Fruit fly (Drosophila melanogaster) whole organism, embryonic: ENCODE measurements around the gene CG13898.

Source experiments
- B-H2 ChIP-seq: fragments of 200-800 bp; sonication (Bioruptor generic); optimal IDR thresholded peaks from 2 replicates; lab custom pipeline; 2018; ENCODE audit warnings: missing biosample characterization, mild to moderate bottlenecking, missing genetic modification characterization
- Blimp-1 ChIP-seq: fragments of 200-800 bp; sonication (Bioruptor generic); optimal IDR thresholded peaks from 3 replicates; lab custom pipeline; 2018; ENCODE audit warnings: missing biosample characterization, missing genetic modification characterization, mild to moderate bottlenecking, moderate library complexity, missing genetic modification reagents
- CG10321 ChIP-seq: fragments of 200-800 bp; sonication (Bioruptor generic); IDR thresholded peaks from 2 replicates; pipeline ENCODE4 v1.3.6; 2022; ENCODE audit warnings: missing biosample characterization, missing genetic modification characterization
- CG11456 ChIP-seq: fragments of 200-800 bp; sonication (Bioruptor generic); IDR thresholded peaks from 3 replicates; pipeline ENCODE4 v1.3.6; 2022; ENCODE audit warnings: missing biosample characterization, missing genetic modification characterization
- CG14014 ChIP-seq: fragments of 200-800 bp; sonication (Bioruptor generic); IDR thresholded peaks from 2 replicates; pipeline ENCODE4 v1.3.6; 2022; ENCODE audit warnings: missing biosample characterization, missing genetic modification characterization
- CG15011 ChIP-seq: fragments of 200-800 bp; sonication (Bioruptor generic); optimal IDR thresholded peaks from 3 replicates; lab custom pipeline; 2018; ENCODE audit warnings: missing biosample characterization, mild to moderate bottlenecking, missing genetic modification characterization
- CG15269 ChIP-seq: fragments of 200-800 bp; sonication (Bioruptor generic); optimal IDR thresholded peaks from 2 replicates; lab custom pipeline; 2018; ENCODE audit warnings: missing biosample characterization, mild to moderate bottlenecking, missing genetic modification characterization, moderate library complexity
- CG16813 ChIP-seq: fragments of 200-800 bp; sonication (Bioruptor generic); IDR thresholded peaks from 3 replicates; pipeline ENCODE4 v1.3.6; 2022; ENCODE audit warnings: missing biosample characterization, missing genetic modification characterization; ENCODE audit not compliant: partially characterized antibody
- CG17361 ChIP-seq: fragments of 200-800 bp; sonication (Bioruptor generic); IDR thresholded peaks from 3 replicates; pipeline ENCODE4 v1.3.6; 2022; ENCODE audit warnings: missing biosample characterization, missing genetic modification characterization
- CG17829 ChIP-seq: fragments of 200-800 bp; optimal IDR thresholded peaks from 2 replicates; lab custom pipeline; 2019; ENCODE audit warnings: missing biosample characterization, mild to moderate bottlenecking, missing genetic modification characterization, moderate library complexity
- CG1832 ChIP-seq: fragments of 200-800 bp; sonication (Bioruptor generic); optimal IDR thresholded peaks from 2 replicates; lab custom pipeline; 2017; ENCODE audit warnings: missing biosample characterization, mild to moderate bottlenecking, missing genetic modification characterization, inconsistent platforms
- CG18599 ChIP-seq: fragments of 200-800 bp; sonication (Bioruptor generic); optimal IDR thresholded peaks from 3 replicates; lab custom pipeline; 2017; ENCODE audit warnings: missing biosample characterization, missing genetic modification characterization, mild to moderate bottlenecking, moderate library complexity, missing genetic modification reagents
- CG30020 ChIP-seq: fragments of 200-800 bp; optimal IDR thresholded peaks from 2 replicates; lab custom pipeline; 2019; ENCODE audit warnings: missing biosample characterization, mild to moderate bottlenecking, missing genetic modification characterization, moderate library complexity
- CG4424 ChIP-seq: fragments of 200-800 bp; sonication (Bioruptor generic); optimal IDR thresholded peaks from 3 replicates; lab custom pipeline; 2016; ENCODE audit warnings: missing biosample characterization, missing genetic modification characterization
- CG4730 ChIP-seq: fragments of 200-800 bp; sonication (Bioruptor generic); IDR thresholded peaks from 2 replicates; pipeline ENCODE4 v1.3.6; 2022; ENCODE audit warnings: missing biosample characterization, missing genetic modification characterization
- CG5953 ChIP-seq: fragments of 200-800 bp; sonication (Bioruptor generic); IDR thresholded peaks from 2 replicates; pipeline ENCODE4 v1.3.6; 2022; ENCODE audit warnings: missing biosample characterization, missing genetic modification characterization
- CG6813 ChIP-seq: fragments of 200-800 bp; sonication (Bioruptor generic); optimal IDR thresholded peaks from 2 replicates; lab custom pipeline; 2017; ENCODE audit warnings: missing biosample characterization, missing genetic modification characterization, mild to moderate bottlenecking, moderate library complexity, missing genetic modification reagents
- CG7556 ChIP-seq: fragments of 200-800 bp; sonication (Bioruptor generic); optimal IDR thresholded peaks from 2 replicates; lab custom pipeline; 2017; ENCODE audit warnings: missing biosample characterization, mild to moderate bottlenecking, missing genetic modification characterization
- CG7745 ChIP-seq: fragments of 200-800 bp; sonication (Bioruptor generic); optimal IDR thresholded peaks from 2 replicates; lab custom pipeline; 2018; ENCODE audit warnings: missing biosample characterization, mild to moderate bottlenecking, missing genetic modification characterization, moderate library complexity
- CG7963 ChIP-seq: fragments of 200-800 bp; sonication (Bioruptor generic); IDR thresholded peaks from 3 replicates; pipeline ENCODE4 v1.3.6; 2022; ENCODE audit warnings: missing biosample characterization, missing genetic modification characterization; ENCODE audit not compliant: partially characterized antibody
- CG8388 ChIP-seq: fragments of 200-800 bp; sonication (Bioruptor generic); optimal IDR thresholded peaks from 2 replicates; lab custom pipeline; 2019; ENCODE audit warnings: missing biosample characterization, mild to moderate bottlenecking, missing genetic modification characterization, moderate library complexity
- CTCF ChIP-seq: fragments of 200-800 bp; sonication (Bioruptor generic); optimal IDR thresholded peaks from 2 replicates; lab custom pipeline; 2017; ENCODE audit warnings: missing biosample characterization, mild to moderate bottlenecking, missing genetic modification characterization, moderate library complexity
- D19B ChIP-seq: fragments of 200-800 bp; sonication (Bioruptor generic); optimal IDR thresholded peaks from 2 replicates; lab custom pipeline; 2017; ENCODE audit warnings: missing biosample characterization, mild to moderate bottlenecking, missing genetic modification characterization
- Dip2 ChIP-seq: fragments of 200-800 bp; sonication (Bioruptor generic); IDR thresholded peaks from 2 replicates; pipeline ENCODE4 v1.3.6; 2022; ENCODE audit warnings: missing biosample characterization, missing genetic modification characterization
- HLH3B ChIP-seq: fragments of 200-800 bp; sonication (Bioruptor generic); IDR thresholded peaks from 2 replicates; pipeline ENCODE4 v1.3.6; 2022; ENCODE audit warnings: missing biosample characterization, missing genetic modification characterization
- Hmx ChIP-seq: fragments of 200-800 bp; sonication (Bioruptor generic); optimal IDR thresholded peaks from 2 replicates; lab custom pipeline; 2016; ENCODE audit warnings: missing biosample characterization, missing genetic modification characterization
- Max ChIP-seq: fragments of 200-800 bp; sonication (Bioruptor generic); optimal IDR thresholded peaks from 2 replicates; lab custom pipeline; 2016; ENCODE audit warnings: missing biosample characterization, mild to moderate bottlenecking, missing genetic modification characterization
- Mes4 ChIP-seq: fragments of 200-800 bp; sonication (Bioruptor generic); optimal IDR thresholded peaks from 2 replicates; lab custom pipeline; 2016; ENCODE audit warnings: missing biosample characterization, missing genetic modification characterization
- Sin3A ChIP-seq: fragments of >200 bp; optimal IDR thresholded peaks from 2 replicates; lab custom pipeline; 2018
- Six4 ChIP-seq: fragments of 200-800 bp; sonication (Bioruptor generic); optimal IDR thresholded peaks from 2 replicates; lab custom pipeline; 2016; ENCODE audit warnings: missing biosample characterization, missing genetic modification characterization
- Spps ChIP-seq: fragments of 200-800 bp; sonication (Bioruptor generic); optimal IDR thresholded peaks from 2 replicates; lab custom pipeline; 2018; ENCODE audit warnings: missing biosample characterization, mild to moderate bottlenecking, missing genetic modification characterization
- Tbp ChIP-seq: fragments of >200 bp; optimal IDR thresholded peaks from 2 replicates; lab custom pipeline; 2018; ENCODE audit warnings: missing biosample characterization, missing genetic modification characterization
- ash1 ChIP-seq: fragments of 200-800 bp; sonication (Bioruptor generic); optimal IDR thresholded peaks from 2 replicates; lab custom pipeline; 2018; ENCODE audit warnings: missing biosample characterization, mild to moderate bottlenecking, missing genetic modification characterization
- crp ChIP-seq, 2 experiments: fragments of 200-800 bp; sonication (Bioruptor generic); optimal IDR thresholded peaks; 2 replicates in 1 of 2; 3 replicates in 1 of 2; lab custom pipeline; 2017; ENCODE audit warnings: missing biosample characterization in 2 of 2, missing genetic modification characterization in 2 of 2, mild to moderate bottlenecking in 1 of 2, moderate library complexity in 1 of 2
- dan ChIP-seq: fragments of 200-800 bp; sonication (Bioruptor generic); IDR thresholded peaks from 2 replicates; pipeline ENCODE4 v1.3.6; 2022; ENCODE audit warnings: missing biosample characterization, missing genetic modification characterization
- fd3F ChIP-seq: fragments of 200-800 bp; sonication (Bioruptor generic); optimal IDR thresholded peaks from 2 replicates; lab custom pipeline; 2018; ENCODE audit warnings: missing biosample characterization, mild to moderate bottlenecking, missing genetic modification characterization, moderate library complexity
- fd96Cb ChIP-seq: fragments of 200-800 bp; sonication (Bioruptor generic); optimal IDR thresholded peaks from 2 replicates; lab custom pipeline; 2018; ENCODE audit warnings: missing biosample characterization, mild to moderate bottlenecking, missing genetic modification characterization, moderate library complexity
- fu2 ChIP-seq: fragments of 200-800 bp; sonication (Bioruptor generic); optimal IDR thresholded peaks from 2 replicates; lab custom pipeline; 2016; ENCODE audit warnings: missing biosample characterization, missing genetic modification characterization
- grn ChIP-seq: fragments of 200-800 bp; sonication (Bioruptor generic); optimal IDR thresholded peaks from 3 replicates; lab custom pipeline; 2017; ENCODE audit warnings: missing biosample characterization, missing genetic modification characterization
- gt ChIP-seq: fragments of 200-800 bp; sonication (Bioruptor generic); IDR thresholded peaks from 2 replicates; pipeline ENCODE4 v1.3.6; 2022; ENCODE audit warnings: missing biosample characterization, missing genetic modification characterization
- hkb ChIP-seq, 2 experiments: fragments of 200-800 bp in 1 of 2; fragments of >200 bp in 1 of 2; sonication (Bioruptor generic) in 1 of 2; IDR thresholded peaks in 1 of 2; optimal IDR thresholded peaks in 1 of 2; 2 replicates each; pipeline versions ENCODE4 v1.3.6 to Lab custom; 2017 to 2022; ENCODE audit warnings: missing biosample characterization in 1 of 2, missing genetic modification characterization in 1 of 2
- jing ChIP-seq: fragments of 200-800 bp; sonication (Bioruptor generic); optimal IDR thresholded peaks from 2 replicates; lab custom pipeline; 2018; ENCODE audit warnings: missing biosample characterization, mild to moderate bottlenecking, missing genetic modification characterization
- jumu ChIP-seq: fragments of 200-800 bp; sonication (Bioruptor generic); optimal IDR thresholded peaks from 3 replicates; lab custom pipeline; 2016; ENCODE audit warnings: missing biosample characterization, missing genetic modification characterization
- knrl ChIP-seq: fragments of 200-800 bp; sonication (Bioruptor generic); IDR thresholded peaks from 3 replicates; pipeline ENCODE4 v1.3.6; 2022; ENCODE audit warnings: missing biosample characterization, missing genetic modification characterization; ENCODE audit not compliant: partially characterized antibody
- pfk ChIP-seq: fragments of 200-800 bp; sonication (Bioruptor generic); optimal IDR thresholded peaks from 2 replicates; lab custom pipeline; 2018; ENCODE audit warnings: missing biosample characterization, mild to moderate bottlenecking, missing genetic modification characterization, moderate library complexity
- ro ChIP-seq: fragments of 200-800 bp; sonication (Bioruptor generic); IDR thresholded peaks from 2 replicates; pipeline ENCODE4 v1.3.6; 2022; ENCODE audit warnings: missing biosample characterization, missing genetic modification characterization
- sima ChIP-seq: fragments of 200-800 bp; sonication (Bioruptor generic); optimal IDR thresholded peaks from 2 replicates; lab custom pipeline; 2016; ENCODE audit warnings: missing biosample characterization, missing genetic modification characterization
- slou ChIP-seq: fragments of 200-800 bp; sonication (Bioruptor generic); optimal IDR thresholded peaks from 3 replicates; lab custom pipeline; 2016; ENCODE audit warnings: missing biosample characterization, missing genetic modification characterization
- slp2 ChIP-seq: fragments of 200-800 bp; sonication (Bioruptor generic); optimal IDR thresholded peaks from 2 replicates; lab custom pipeline; 2016; ENCODE audit warnings: missing biosample characterization, missing genetic modification characterization
- ssp ChIP-seq: fragments of 200-800 bp; sonication (Bioruptor generic); IDR thresholded peaks from 2 replicates; pipeline ENCODE4 v1.3.6; 2022; ENCODE audit warnings: missing biosample characterization, missing genetic modification characterization
- zen2 ChIP-seq: fragments of 200-800 bp; sonication (Bioruptor generic); IDR thresholded peaks from 3 replicates; pipeline ENCODE4 v1.3.6; 2022; ENCODE audit warnings: missing biosample characterization, missing genetic modification characterization; ENCODE audit not compliant: partially characterized antibody

Gene CG13898

dm6 chr3L:851061-851460, 47.2 kb upstream of the CG13898 start, which contains the start of gene Dci (continued):
- TF ChIP-seq Max (GFP tag; lab: Kevin White, UChicago), result peak; percentile 72
- TF ChIP-seq CG30020 (tag; lab: Kevin White, UChicago), result no peak
- TF ChIP-seq CG7556 (GFP tag; lab: Kevin White, UChicago), result peak; percentile 38
- peak; percentile 59; the same call in 1 of the 2 replicates for TF ChIP-seq HLH3B (GFP tag; lab: Robert Waterston, UW)
- peak; percentile 39; the same call in 1 of the 3 replicates for TF ChIP-seq zen2 (GFP tag; lab: Robert Waterston, UW)
- peak; percentile 3 for TF ChIP-seq CG4424 (GFP tag; lab: Kevin White, UChicago)
- TF ChIP-seq grn (GFP tag; lab: Kevin White, UChicago), result no peak
- peak; percentile 57 for TF ChIP-seq slou (GFP tag; lab: Kevin White, UChicago)
- TF ChIP-seq dan (GFP tag; lab: Robert Waterston, UW), result 0 out of 2 replicates have a peak, but pooled peaks have one; percentile 43
- peak; percentile 52 for TF ChIP-seq jing (GFP tag; lab: Kevin White, UChicago)
- TF ChIP-seq Mes4 (GFP tag; lab: Kevin White, UChicago), result peak; percentile 39
- TF ChIP-seq Tbp, result no peak
- TF ChIP-seq CTCF (GFP tag; lab: Kevin White, UChicago), result peak; percentile 28
- TF ChIP-seq CG7963 (GFP tag; lab: Robert Waterston, UW), result peak; percentile 65
- TF ChIP-seq CG18599 (GFP tag; lab: Kevin White, UChicago), result peak; percentile 72
- TF ChIP-seq CG4730 (GFP tag; lab: Robert Waterston, UW), result peak; percentile 41
- TF ChIP-seq Spps (tag; lab: Kevin White, UChicago), result no peak
- TF ChIP-seq CG15011, result no peak
- no peak for TF ChIP-seq sima (GFP tag; lab: Kevin White, UChicago)
- TF ChIP-seq Dip2 (GFP tag; lab: Robert Waterston, UW), result no peak
- TF ChIP-seq fu2, result peak; percentile 54
- TF ChIP-seq hkb (optimal IDR thresholded peaks at IDR 0.05; lab: Kevin White, UChicago), result peak; percentile 63
- TF ChIP-seq hkb (GFP tag; IDR thresholded peaks at IDR 0.05; lab: Robert Waterston, UW), result peak; percentile 74
- no peak for TF ChIP-seq B-H2 (GFP tag; lab: Kevin White, UChicago)
- TF ChIP-seq Hmx (GFP tag; lab: Kevin White, UChicago), result no peak
- peak; percentile 7 for TF ChIP-seq fd96Cb (tag; lab: Kevin White, UChicago)
- TF ChIP-seq ro (GFP tag; lab: Robert Waterston, UW), result peak; percentile 10; the same call in 1 of the 2 replicates
- no peak for TF ChIP-seq ash1 (GFP tag; lab: Kevin White, UChicago)
- TF ChIP-seq CG14014 (GFP tag; lab: Robert Waterston, UW), result peak; percentile 84
- TF ChIP-seq gt (GFP tag; lab: Robert Waterston, UW), result no peak
- TF ChIP-seq Sin3A (lab: Kevin White, UChicago), result peak; percentile 83
- peak; percentile 64 for TF ChIP-seq CG17829
- TF ChIP-seq CG5953 (GFP tag; lab: Robert Waterston, UW), result peak; percentile 57
- TF ChIP-seq knrl (GFP tag; lab: Robert Waterston, UW), result peak; percentile 91
- peak; percentile 59 for TF ChIP-seq ssp
- peak; percentile 34 for TF ChIP-seq CG8388 (GFP tag; lab: Kevin White, UChicago)
- TF ChIP-seq crp (GFP tag; optimal IDR thresholded peaks at IDR 0.05; lab: Kevin White, UChicago), result peak in 1 of 2 experiments; percentile 7
- TF ChIP-seq Blimp-1 (GFP tag; lab: Kevin White, UChicago), result no peak
- TF ChIP-seq D19B (GFP tag; lab: Kevin White, UChicago), result no peak
- TF ChIP-seq CG7745 (tag; lab: Kevin White, UChicago), result no peak
- peak; percentile 12 for TF ChIP-seq Six4
- TF ChIP-seq fd3F (GFP tag; lab: Kevin White, UChicago), result peak; percentile 22
- peak; percentile 67 for TF ChIP-seq slp2 (GFP tag; lab: Kevin White, UChicago)
- TF ChIP-seq CG6813, result no peak
- TF ChIP-seq pfk (GFP tag; lab: Kevin White, UChicago), result no peak
- TF ChIP-seq jumu (GFP tag; lab: Kevin White, UChicago), result peak; percentile 72
- peak; percentile 90 for TF ChIP-seq CG16813 (GFP tag; lab: Robert Waterston, UW)
- TF ChIP-seq CG11456 (GFP tag; lab: Robert Waterston, UW), result peak; percentile 79
- TF ChIP-seq CG1832, result no peak
- TF ChIP-seq CG17361 (GFP tag; lab: Robert Waterston, UW), result no peak; the same call in 2 of the 3 replicates
- TF ChIP-seq CG10321 (GFP tag; lab: Robert Waterston, UW), result peak; percentile 48; the same call in 1 of the 2 replicates
- no peak for TF ChIP-seq CG15269 (tag; lab: Kevin White, UChicago)
